Worm (Caenorhabditis elegans) whole organism, midembryonic: ENCODE measurements around the gene srd-16.

Experiments used
- T22C8.4 ChIP-seq: fragments of 200-800 bp; sonication (Bioruptor generic); IDR thresholded peaks from 2 replicates; pipeline ENCODE4 v1.3.6; 2022; ENCODE audit warnings: missing genetic modification characterization, missing compliant biosample characterization
- cog-1 ChIP-seq: sonication (generic microtip); optimal IDR thresholded peaks from 2 replicates; lab custom pipeline; 2016; ENCODE audit warnings: missing genetic modification characterization, missing compliant biosample characterization
- flt-1 ChIP-seq: fragments of 200-800 bp; sonication (Bioruptor generic); IDR thresholded peaks from 2 replicates; pipeline ENCODE4 v1.3.6; 2022; ENCODE audit warnings: missing genetic modification characterization, missing compliant biosample characterization
- klf-2 ChIP-seq: fragments of 200-800 bp; sonication (Bioruptor generic); conservative IDR thresholded peaks from 2 replicates; pipeline ENCODE4 v1.3.6; 2022; ENCODE audit warnings: missing genetic modification reagents, missing genetic modification characterization, missing compliant biosample characterization
- med-1 ChIP-seq: sonication (generic microtip); optimal IDR thresholded peaks from 2 replicates; lab custom pipeline; 2017; ENCODE audit warnings: missing genetic modification characterization, mild to moderate bottlenecking, missing compliant biosample characterization, antibody characterized with exemption, missing genetic modification reagents; ENCODE audit not compliant: insufficient read depth
- ref-1 ChIP-seq: fragments of 200-800 bp; sonication (Bioruptor generic); conservative IDR thresholded peaks from 2 replicates; pipeline ENCODE4 v1.3.6; 2022; ENCODE audit warnings: missing genetic modification reagents, missing genetic modification characterization, missing compliant biosample characterization
- tab-1 ChIP-seq: fragments of 200-800 bp; sonication (Bioruptor generic); IDR thresholded peaks from 2 replicates; pipeline ENCODE4 v1.3.6; 2022; ENCODE audit warnings: missing genetic modification characterization, missing compliant biosample characterization
- ztf-23 ChIP-seq: fragments of 200-800 bp; sonication (Bioruptor generic); IDR thresholded peaks from 2 replicates; pipeline ENCODE4 v1.3.6; 2022; ENCODE audit warnings: missing genetic modification reagents, missing genetic modification characterization, missing compliant biosample characterization

ce11 chrV:5927347-5927746 lies 27.5 kb upstream of the srd-16 start, which contains the start of gene srsx-17:
- no peak for TF ChIP-seq med-1 (GFP tag; lab: Kevin White, UChicago)
- no peak for TF ChIP-seq cog-1 (tag; lab: Kevin White, UChicago)
- TF ChIP-seq ztf-23 (GFP tag; lab: Robert Waterston, UW) = no peak
- TF ChIP-seq ref-1 (GFP tag; lab: Robert Waterston, UW) = no peak
- no peak for TF ChIP-seq flt-1 (GFP tag; lab: Robert Waterston, UW)
- no peak for TF ChIP-seq klf-2 (GFP tag; lab: Robert Waterston, UW)
- no peak for TF ChIP-seq tab-1 (GFP tag; lab: Robert Waterston, UW)
- no peak for TF ChIP-seq T22C8.4
